Worm (Caenorhabditis elegans): ENCODE results near the gene K08A2.2.
A peak's percentile ranks its signal among the peaks of the same experiment; 100 is the strongest.

K08A2.2 gene

DNA sequence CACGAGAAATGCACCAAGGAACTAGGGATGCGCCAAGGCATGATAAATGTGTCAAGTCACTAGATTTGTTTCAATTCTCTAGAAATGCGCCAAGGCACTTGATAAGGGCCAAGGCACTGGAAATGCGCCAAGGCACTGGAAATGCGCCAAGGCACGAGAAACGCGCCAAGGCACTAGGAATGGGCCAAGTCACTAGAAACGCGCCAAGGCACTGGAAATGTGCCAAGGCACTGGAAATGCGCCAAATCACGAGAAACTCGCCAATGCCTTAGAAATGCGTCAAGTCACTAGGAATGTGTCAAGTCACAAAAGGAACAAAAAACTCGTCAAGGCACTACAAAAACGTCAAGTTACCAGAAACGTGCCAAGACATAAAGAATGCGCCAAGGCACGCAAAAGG lies 44.9 kb downstream of the K08A2.2 start:
- TF ChIP-seq ceh-2 (tag; optimal IDR thresholded peaks at IDR 0.05) (peak; percentile 15), ets-4 (tag; optimal IDR thresholded peaks at IDR 0.05) (no peak)

- TF ChIP-seq fkh-10 (GFP tag; optimal IDR thresholded peaks at IDR 0.05) (no peak), ceh-30 (tag; optimal IDR thresholded peaks at IDR 0.05) (no peak)
Observed at ce11 chrII:3038453-3038909, 47.1 kb downstream of the K08A2.2 start, which contains the start of the genes B0454.26 and B0454.5. B0454.26 (minus strand) TSS chrII:3038553. B0454.5 (plus strand) TSS chrII:3038859.

DNA sequence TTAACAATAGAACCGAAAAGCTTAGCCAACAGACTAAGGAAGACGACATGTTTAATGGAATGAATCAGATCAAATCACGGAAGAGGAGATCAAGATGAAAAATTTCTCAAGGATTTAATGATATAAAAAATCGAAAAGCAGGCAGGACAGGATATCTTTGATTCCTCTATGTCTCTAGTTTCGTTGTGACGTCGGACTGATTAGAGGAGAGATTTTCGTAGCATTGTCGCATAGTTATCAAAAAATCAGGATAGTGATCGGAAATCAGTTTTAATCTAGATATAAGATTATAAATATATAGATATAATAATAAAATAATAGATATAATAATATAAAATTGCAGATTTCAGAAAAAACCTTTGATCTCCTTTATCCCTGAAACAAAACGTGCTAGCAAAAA lies 52.0 kb downstream of the K08A2.2 start, which contains the start of gene B0454.8:
TSS of gene B0454.8 (minus strand) at position 101 of the 400 bp plus-strand sequence.
- no peak for TF ChIP-seq hlh-13 (GFP tag; optimal IDR thresholded peaks at IDR 0.05)
- no peak for TF ChIP-seq Y22D7AL.16 (tag; optimal IDR thresholded peaks at IDR 0.05)
- TF ChIP-seq dve-1 (tag; optimal IDR thresholded peaks at IDR 0.05) = no peak
- no peak for TF ChIP-seq ceh-14 (tag; optimal IDR thresholded peaks at IDR 0.05)
- TF ChIP-seq tbx-7 (tag; optimal IDR thresholded peaks at IDR 0.05) = no peak
- TF ChIP-seq fkh-6 (tag; optimal IDR thresholded peaks at IDR 0.05) = no peak
- no peak for TF ChIP-seq nhr-232 (tag; optimal IDR thresholded peaks at IDR 0.05)
- TF ChIP-seq ceh-45 (GFP tag; IDR thresholded peaks at IDR 0.05) = no peak
